Fruit fly (Drosophila melanogaster) whole organism: ENCODE results near the gene CROT.

ENCODE experiments used
- CG8478 ChIP-seq: fragments of >200 bp; optimal IDR thresholded peaks from 2 replicates; lab custom pipeline; 2018; ENCODE audit warnings: inconsistent platforms
- Dll ChIP-seq: fragments of >200 bp; optimal IDR thresholded peaks from 2 replicates; lab custom pipeline; 2017
- EcR ChIP-seq, 2 experiments: fragments of >200 bp; optimal IDR thresholded peaks; 2 replicates each; lab custom pipeline; 2017; ENCODE audit warnings: missing biosample characterization in 2 of 2, missing genetic modification characterization in 2 of 2, missing genetic modification reagents in 2 of 2
- pan ChIP-seq: fragments of >200 bp; optimal IDR thresholded peaks from 2 replicates; lab custom pipeline; 2017
- psq ChIP-seq: fragments of >200 bp; optimal IDR thresholded peaks from 2 replicates; lab custom pipeline; 2017
- usp ChIP-seq: fragments of >200 bp; optimal IDR thresholded peaks from 2 replicates; lab custom pipeline; 2017; ENCODE audit warnings: missing biosample characterization, missing genetic modification characterization, mixed read lengths

CROT gene

DNA sequence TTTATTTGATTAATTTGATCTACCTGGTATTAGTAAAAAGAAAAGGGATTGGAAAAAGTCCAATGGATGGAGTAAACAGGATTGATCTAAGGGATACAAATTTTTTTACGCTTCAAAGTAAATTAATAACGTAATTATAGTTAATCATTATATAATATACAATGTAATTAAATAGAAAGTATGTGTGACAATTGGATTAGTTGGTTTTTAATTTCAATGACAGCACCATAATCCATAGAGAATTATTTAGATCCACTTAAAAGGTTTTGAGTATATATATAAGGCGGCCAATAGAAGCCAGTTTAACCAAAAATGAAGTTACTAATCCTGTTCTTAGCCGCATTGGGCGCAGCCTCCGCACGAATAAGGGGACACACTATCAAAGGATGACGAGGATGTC lies 12.0 kb downstream of the CROT start, which contains the start of gene Acp98AB:
Gene Acp98AB (plus strand): TSS at position 301 of the 400 bp plus-strand sequence.
- TF ChIP-seq EcR (GFP tag; optimal IDR thresholded peaks at IDR 0.05; lab: Kevin White, UChicago) (no peak), psq (lab: Kevin White, UChicago) (no peak), CG8478 (lab: Kevin White, UChicago) (no peak), Dll (lab: Kevin White, UChicago) (no peak), usp (GFP tag; lab: Kevin White, UChicago) (no peak), pan (no peak)

DNA sequence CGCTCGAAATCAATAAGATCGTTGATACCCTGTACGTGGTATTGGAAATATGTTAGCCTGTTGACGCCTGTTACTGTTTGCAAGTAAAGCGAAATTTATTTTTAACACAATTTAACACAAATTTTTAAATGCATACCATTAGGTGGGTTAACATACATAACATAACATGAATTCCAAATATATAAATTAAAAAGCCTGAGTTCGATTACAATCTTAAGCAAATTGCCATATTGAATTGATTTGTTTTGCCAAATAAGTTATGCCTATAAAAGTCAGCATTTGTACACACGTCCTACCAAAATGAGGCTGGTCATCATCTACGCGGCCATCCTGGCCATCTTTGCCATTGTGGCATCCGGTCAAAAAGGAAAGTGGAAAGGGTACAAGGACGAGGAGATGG lies 12.5 kb downstream of the CROT start, which contains the start of gene CG43319:
Gene CG43319 (plus strand): TSS at position 301 of the 400 bp plus-strand sequence.
- peak; percentile 61 for TF ChIP-seq pan
- no peak for TF ChIP-seq psq (lab: Kevin White, UChicago)

DNA sequence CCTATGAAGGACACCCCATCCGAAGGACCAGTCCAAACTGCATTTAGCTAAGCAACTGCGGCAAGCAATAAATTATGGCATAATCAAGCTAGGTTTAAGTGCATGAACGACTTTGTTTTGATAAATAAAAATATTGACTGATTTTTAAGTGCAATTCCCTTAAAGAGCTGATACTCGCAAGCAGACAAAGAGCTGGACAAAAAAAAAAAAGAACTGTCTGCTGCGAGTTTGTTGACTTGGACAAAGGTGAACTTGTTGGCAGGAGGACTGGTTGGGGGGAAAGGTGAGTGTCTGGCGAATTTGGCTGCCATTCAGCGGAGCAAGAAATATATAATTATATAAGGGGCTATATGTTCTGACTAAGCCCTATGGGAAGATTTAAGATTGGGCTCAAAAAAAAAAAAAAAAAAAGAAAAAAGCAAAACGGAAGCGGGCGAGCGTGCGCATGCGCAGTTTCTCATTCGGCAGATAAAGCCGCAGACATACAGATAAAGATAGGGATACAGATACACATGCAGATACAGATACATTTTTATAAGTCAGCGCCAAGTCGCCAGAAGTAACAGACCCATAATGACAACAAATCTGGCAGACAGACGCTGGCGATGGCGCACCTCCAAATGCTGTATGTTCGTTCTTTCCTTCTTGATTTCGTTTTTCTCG lies 13.8 kb downstream of the CROT start:
- TF ChIP-seq usp (GFP tag; lab: Kevin White, UChicago) (no peak), CG8478 (lab: Kevin White, UChicago) (no peak), pan (no peak), EcR (GFP tag; optimal IDR thresholded peaks at IDR 0.05; lab: Kevin White, UChicago) (no peak), psq (lab: Kevin White, UChicago) (no peak), Dll (lab: Kevin White, UChicago) (no peak)

DNA sequence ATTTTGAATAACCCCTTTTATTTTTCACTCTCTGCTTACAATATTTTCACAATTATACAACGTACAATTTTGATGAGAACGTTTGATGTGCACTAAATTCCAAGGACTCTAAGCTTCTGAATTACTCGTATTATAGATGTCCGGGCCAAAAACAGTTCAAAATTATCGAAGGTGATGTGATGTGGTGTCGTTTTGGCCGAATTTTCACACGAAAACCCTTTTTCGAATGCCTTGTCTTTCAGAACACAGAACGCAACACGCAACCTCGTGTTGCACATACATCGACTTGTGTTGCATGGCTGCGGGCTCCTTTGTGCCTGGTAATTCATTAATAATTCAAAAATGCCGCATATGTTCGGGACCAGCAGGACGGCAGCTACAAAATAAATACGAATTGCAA lies 18.5 kb downstream of the CROT start, which contains the start of gene CG31055:
Gene CG31055 (minus strand): TSS at position 101 of the 400 bp plus-strand sequence.
- no peak for TF ChIP-seq Dll (lab: Kevin White, UChicago)

DNA sequence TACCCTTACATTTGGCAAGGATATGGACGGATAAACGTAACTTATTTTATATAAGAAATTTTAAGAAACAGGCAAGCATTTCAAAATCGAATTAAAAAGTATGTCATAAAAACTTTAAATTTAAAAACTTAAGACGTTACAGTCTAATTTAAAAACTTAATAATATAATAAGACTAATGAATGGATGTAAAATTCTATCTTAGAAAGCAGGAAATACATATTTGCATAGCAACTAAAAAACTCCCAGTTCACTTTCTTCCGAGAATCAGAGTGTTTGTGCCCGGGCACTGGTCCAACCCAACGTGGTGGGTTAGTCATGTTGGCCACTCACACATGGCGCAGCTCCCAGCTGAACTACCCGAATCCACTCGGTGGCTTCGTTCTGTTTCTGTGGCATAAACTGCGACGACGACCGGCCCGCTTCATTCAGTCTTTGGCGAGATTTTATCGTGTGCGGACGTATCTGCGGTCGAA lies 21.0 kb downstream of the CROT start, which contains the start of gene CG12880:
Gene CG12880 (plus strand): TSS at position 424 of the 474 bp plus-strand sequence.
- no peak for TF ChIP-seq pan
- TF ChIP-seq EcR (GFP tag; optimal IDR thresholded peaks at IDR 0.05; lab: Kevin White, UChicago), result no peak
- TF ChIP-seq CG8478 (lab: Kevin White, UChicago), result no peak
- TF ChIP-seq psq (lab: Kevin White, UChicago), result no peak
- TF ChIP-seq Dll (lab: Kevin White, UChicago), result no peak
- TF ChIP-seq usp (GFP tag; lab: Kevin White, UChicago), result no peak

DNA sequence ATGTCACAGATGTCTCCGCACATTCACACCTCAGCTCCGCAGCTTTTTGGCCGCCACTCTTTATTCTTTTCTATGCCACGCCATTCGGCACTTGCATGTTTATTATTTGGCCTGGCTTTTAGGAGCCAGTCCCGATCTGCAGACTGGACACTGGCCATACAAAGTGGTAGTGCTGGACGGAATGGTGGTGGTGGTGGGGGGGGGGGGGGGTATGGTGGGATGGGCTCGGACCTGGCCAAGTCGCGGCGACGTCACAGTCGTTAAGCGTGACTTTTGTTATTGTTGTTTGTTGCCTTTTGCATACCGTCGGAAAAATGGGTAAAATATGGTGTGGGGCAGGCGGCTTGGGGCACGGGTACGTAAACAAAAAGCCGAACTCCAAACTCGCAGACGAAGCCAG lies 21.5 kb downstream of the CROT start:
- TF ChIP-seq CG8478 (lab: Kevin White, UChicago) (no peak), Dll (lab: Kevin White, UChicago) (no peak), psq (lab: Kevin White, UChicago) (no peak), pan (no peak), usp (GFP tag; lab: Kevin White, UChicago) (no peak), EcR (GFP tag; optimal IDR thresholded peaks at IDR 0.05; lab: Kevin White, UChicago) (no peak)

DNA sequence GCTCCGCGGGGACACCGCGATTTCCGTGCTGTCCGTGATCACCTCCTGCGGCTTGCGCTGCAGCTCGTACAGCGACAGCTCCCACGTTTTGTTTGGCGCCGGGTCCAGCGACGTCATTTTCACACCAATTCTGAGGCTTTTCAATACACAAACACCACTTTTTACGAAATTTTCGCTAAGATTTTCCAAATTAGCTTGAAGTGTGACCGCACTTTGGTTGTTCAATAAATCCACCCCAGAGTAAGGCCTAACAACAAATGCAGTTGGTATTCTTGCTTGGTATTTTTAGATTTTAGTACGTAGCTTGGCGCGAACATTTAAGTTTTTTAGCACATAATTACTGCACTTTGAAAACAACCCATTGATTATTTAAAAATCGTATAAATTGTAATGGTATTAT lies 24.8 kb downstream of the CROT start, which contains the start of gene Sce:
Gene Sce (minus strand): TSS at position 231 of the 400 bp plus-strand sequence.
- TF ChIP-seq CG8478 (lab: Kevin White, UChicago), result no peak
- TF ChIP-seq pan, result no peak
- TF ChIP-seq psq (lab: Kevin White, UChicago), result no peak
- no peak for TF ChIP-seq usp (GFP tag; lab: Kevin White, UChicago)
- TF ChIP-seq Dll (lab: Kevin White, UChicago), result no peak
- TF ChIP-seq EcR (GFP tag; optimal IDR thresholded peaks at IDR 0.05; lab: Kevin White, UChicago), result no peak

DNA sequence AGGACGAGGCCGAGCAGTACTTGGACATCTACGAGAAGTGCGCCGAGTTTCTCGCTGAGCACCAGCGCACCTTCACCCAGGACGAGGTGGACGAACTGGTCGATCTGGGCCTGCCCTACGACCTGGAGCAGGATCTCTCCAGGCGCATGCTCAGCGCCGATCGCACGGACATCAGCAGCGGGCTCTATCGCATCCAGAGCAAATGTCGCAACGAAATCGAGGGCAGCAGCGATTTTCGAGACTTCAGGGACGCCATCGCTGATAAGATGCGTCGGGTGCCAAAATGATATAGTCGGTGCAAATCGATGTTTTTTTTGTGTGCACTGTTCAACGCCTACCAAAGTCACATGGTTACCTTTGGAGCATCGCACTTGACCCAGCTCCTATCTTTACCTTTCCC lies 26.9 kb downstream of the CROT start:
- TF ChIP-seq EcR (GFP tag; optimal IDR thresholded peaks at IDR 0.05; lab: Kevin White, UChicago) (no peak), usp (GFP tag; lab: Kevin White, UChicago) (no peak), Dll (lab: Kevin White, UChicago) (no peak), CG8478 (lab: Kevin White, UChicago) (no peak), psq (lab: Kevin White, UChicago) (no peak), pan (no peak)

DNA sequence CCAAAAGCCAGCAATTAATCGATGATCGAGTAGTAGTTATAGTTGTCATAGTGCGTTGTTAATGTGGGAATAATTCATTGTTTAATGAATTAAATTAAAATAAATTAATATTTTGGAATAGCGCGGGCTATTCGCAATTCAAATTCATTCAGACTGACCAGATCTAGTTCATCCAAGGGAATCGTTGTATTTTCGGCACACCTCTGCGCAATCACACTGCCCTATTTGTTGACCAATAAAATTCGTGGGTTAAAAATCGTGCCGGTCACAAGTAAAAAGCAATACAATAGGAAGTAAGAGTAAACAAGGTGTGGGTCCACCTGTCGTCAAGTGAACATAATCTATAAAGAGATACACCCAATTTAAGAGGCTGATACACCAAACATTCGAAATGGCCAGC lies 27.5 kb downstream of the CROT start, which contains the start of gene CG12883:
Gene CG12883 (plus strand): TSS at position 273 of the 400 bp plus-strand sequence.
- TF ChIP-seq pan (no peak), CG8478 (lab: Kevin White, UChicago) (no peak), psq (lab: Kevin White, UChicago) (no peak), EcR (GFP tag; optimal IDR thresholded peaks at IDR 0.05; lab: Kevin White, UChicago) (no peak), Dll (lab: Kevin White, UChicago) (no peak)

DNA sequence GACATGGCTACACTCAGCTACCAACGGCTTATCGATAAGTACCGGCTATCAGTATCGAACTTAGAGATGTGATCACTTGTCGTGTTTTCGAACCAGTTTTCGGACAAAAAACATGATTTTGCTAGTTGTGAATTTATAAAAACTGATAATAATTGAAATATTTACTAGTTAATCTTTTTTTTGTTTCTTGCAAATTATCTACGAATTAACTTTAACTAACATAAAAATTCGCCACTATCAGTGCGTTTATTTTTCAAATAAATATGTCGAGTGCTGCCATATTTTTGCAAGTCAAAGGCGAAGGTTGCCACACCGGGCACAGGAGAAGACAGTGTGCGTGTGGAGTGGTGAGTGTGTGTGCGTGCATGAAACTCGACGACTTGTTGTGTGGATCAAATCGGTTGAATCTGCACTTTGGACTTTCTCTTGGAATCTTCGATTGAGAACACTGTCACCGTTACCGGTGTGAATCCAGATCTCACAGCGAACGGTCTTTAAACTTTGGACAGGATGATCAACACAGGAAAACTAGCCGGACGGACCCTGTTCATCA lies 29.3 kb downstream of the CROT start, which contains the start of gene Hsdl2:
Gene Hsdl2 (plus strand): TSS at position 349 of the 553 bp plus-strand sequence.
- TF ChIP-seq psq (lab: Kevin White, UChicago) (no peak), pan (no peak), Dll (lab: Kevin White, UChicago) (no peak), usp (GFP tag; lab: Kevin White, UChicago) (no peak), CG8478 (lab: Kevin White, UChicago) (no peak), EcR (GFP tag; optimal IDR thresholded peaks at IDR 0.05; lab: Kevin White, UChicago) (no peak)

DNA sequence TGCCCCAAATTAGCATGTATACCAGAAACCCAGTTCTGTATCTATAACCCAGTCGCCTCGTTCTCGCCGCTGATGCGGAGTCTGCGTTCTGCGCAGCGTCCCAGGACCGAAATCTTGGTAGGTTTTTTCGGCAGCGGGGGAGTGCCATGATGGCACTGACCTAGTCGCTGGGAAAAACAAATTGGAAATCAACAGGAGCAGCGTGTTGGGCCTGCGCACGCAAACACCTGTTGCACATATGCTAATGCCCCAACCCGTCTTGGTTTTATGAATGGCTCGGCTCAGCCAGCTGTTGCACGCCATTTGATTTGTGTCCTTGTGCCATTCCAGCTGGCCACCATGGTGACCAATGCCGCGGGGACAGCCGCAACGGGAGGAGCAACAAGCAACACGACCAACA lies 43.7 kb downstream of the CROT start:
- TF ChIP-seq EcR (GFP tag; optimal IDR thresholded peaks at IDR 0.05; lab: Kevin White, UChicago) (no peak), usp (GFP tag; lab: Kevin White, UChicago) (no peak), Dll (lab: Kevin White, UChicago) (no peak), psq (lab: Kevin White, UChicago) (no peak), CG8478 (lab: Kevin White, UChicago) (no peak), pan (no peak)
